Fruit fly (Drosophila melanogaster) whole organism, embryonic: Measurements from ENCODE around the gene bmm.

Source experiments
- CG11398 ChIP-seq: fragments of 200-800 bp; sonication (Bioruptor generic); optimal IDR thresholded peaks from 2 replicates; lab custom pipeline; 2016; ENCODE audit warnings: missing biosample characterization, missing genetic modification characterization
- CG12104 ChIP-seq: fragments of 200-800 bp; sonication (Bioruptor generic); optimal IDR thresholded peaks from 3 replicates; lab custom pipeline; 2016; ENCODE audit warnings: missing biosample characterization, missing genetic modification characterization
- CG14050 ChIP-seq: fragments of 200-800 bp; sonication (Bioruptor generic); IDR thresholded peaks from 3 replicates; pipeline ENCODE4 v1.3.6; 2022; ENCODE audit warnings: missing biosample characterization, missing genetic modification characterization
- CG17612 ChIP-seq: fragments of 200-800 bp; sonication (Bioruptor generic); IDR thresholded peaks from 2 replicates; pipeline ENCODE4 v1.3.6; 2022; ENCODE audit warnings: missing biosample characterization, missing genetic modification characterization
- CG2116 ChIP-seq: fragments of 200-800 bp; sonication (Bioruptor generic); optimal IDR thresholded peaks from 3 replicates; lab custom pipeline; 2018; ENCODE audit warnings: missing biosample characterization, mild to moderate bottlenecking, missing genetic modification characterization
- CG3065 ChIP-seq: fragments of 200-800 bp; sonication (Bioruptor generic); optimal IDR thresholded peaks from 2 replicates; lab custom pipeline; 2016; ENCODE audit warnings: missing biosample characterization, missing genetic modification characterization
- CG31388 ChIP-seq: fragments of 200-800 bp; sonication (Bioruptor generic); optimal IDR thresholded peaks from 2 replicates; lab custom pipeline; 2016; ENCODE audit warnings: missing biosample characterization, missing genetic modification characterization
- CG32767 ChIP-seq: fragments of 200-800 bp; sonication (Bioruptor generic); IDR thresholded peaks from 2 replicates; pipeline ENCODE4 v1.3.6; 2022; ENCODE audit warnings: missing biosample characterization, missing genetic modification characterization
- CG32772 ChIP-seq: fragments of 200-800 bp; sonication (Bioruptor generic); IDR thresholded peaks from 2 replicates; pipeline ENCODE4 v1.3.6; 2022; ENCODE audit warnings: missing biosample characterization, missing genetic modification characterization
- CG34422 ChIP-seq: fragments of 200-800 bp; sonication (Bioruptor generic); IDR thresholded peaks from 3 replicates; pipeline ENCODE4 v1.3.6; 2022; ENCODE audit warnings: missing biosample characterization, missing genetic modification characterization
- CG3995 ChIP-seq: fragments of 200-800 bp; sonication (Bioruptor generic); optimal IDR thresholded peaks from 3 replicates; lab custom pipeline; 2016; ENCODE audit warnings: missing biosample characterization, missing genetic modification characterization
- CG7745 ChIP-seq: fragments of 200-800 bp; sonication (Bioruptor generic); optimal IDR thresholded peaks from 2 replicates; lab custom pipeline; 2018; ENCODE audit warnings: missing biosample characterization, mild to moderate bottlenecking, missing genetic modification characterization, moderate library complexity
- CG7987 ChIP-seq: fragments of 200-800 bp; sonication (Bioruptor generic); optimal IDR thresholded peaks from 2 replicates; lab custom pipeline; 2018; ENCODE audit warnings: missing biosample characterization, mild to moderate bottlenecking, missing genetic modification characterization, moderate library complexity
- CG9932 ChIP-seq: fragments of 200-800 bp; sonication (Bioruptor generic); IDR thresholded peaks from 2 replicates; pipeline ENCODE4 v1.3.6; 2022; ENCODE audit warnings: missing biosample characterization, missing genetic modification characterization
- CoRest ChIP-seq: fragments of 200-800 bp; sonication (Bioruptor generic); optimal IDR thresholded peaks from 3 replicates; lab custom pipeline; 2018; ENCODE audit warnings: missing biosample characterization, mild to moderate bottlenecking, missing genetic modification characterization, moderate library complexity
- CrebB ChIP-seq: fragments of 200-800 bp; sonication (Bioruptor generic); optimal IDR thresholded peaks from 3 replicates; lab custom pipeline; 2018; ENCODE audit warnings: missing biosample characterization, mild to moderate bottlenecking, missing genetic modification characterization
- Dfd ChIP-seq, 2 experiments: fragments of >200 bp; optimal IDR thresholded peaks; 2 replicates each; lab custom pipeline; 2017; ENCODE audit warnings: missing biosample characterization in 2 of 2, missing genetic modification characterization in 2 of 2
- Dip2 ChIP-seq: fragments of 200-800 bp; sonication (Bioruptor generic); IDR thresholded peaks from 2 replicates; pipeline ENCODE4 v1.3.6; 2022; ENCODE audit warnings: missing biosample characterization, missing genetic modification characterization
- Dll ChIP-seq: fragments of 200-800 bp; sonication (Bioruptor generic); IDR thresholded peaks from 4 replicates; pipeline ENCODE4 v1.3.6; 2022; ENCODE audit warnings: missing biosample characterization, missing genetic modification characterization; ENCODE audit not compliant: partially characterized antibody
- Doc3 ChIP-seq: fragments of 200-800 bp; sonication (Bioruptor generic); IDR thresholded peaks from 3 replicates; pipeline ENCODE4 v1.3.6; 2022; ENCODE audit warnings: missing biosample characterization, missing genetic modification characterization; ENCODE audit not compliant: partially characterized antibody
- E2f1 ChIP-seq: fragments of 200-800 bp; sonication (Bioruptor generic); IDR thresholded peaks from 2 replicates; pipeline ENCODE4 v1.3.6; 2022; ENCODE audit warnings: missing biosample characterization, missing genetic modification characterization
- Ets97D ChIP-seq: fragments of 200-800 bp; sonication (Bioruptor generic); optimal IDR thresholded peaks from 3 replicates; lab custom pipeline; 2016; ENCODE audit warnings: missing biosample characterization, missing genetic modification characterization
- Hmr ChIP-seq: fragments of 200-800 bp; sonication (Bioruptor generic); optimal IDR thresholded peaks from 3 replicates; lab custom pipeline; 2017; ENCODE audit warnings: mild to moderate bottlenecking, missing biosample characterization, missing genetic modification reagents, missing genetic modification characterization
- Hr3 ChIP-seq: fragments of 200-800 bp; sonication (Bioruptor generic); optimal IDR thresholded peaks from 3 replicates; lab custom pipeline; 2016; ENCODE audit warnings: missing biosample characterization, missing genetic modification characterization
- Hr51 ChIP-seq, 2 experiments: fragments of 200-800 bp; sonication (Bioruptor generic); optimal IDR thresholded peaks; 2 replicates in 1 of 2; 3 replicates in 1 of 2; lab custom pipeline; 2016 to 2018; ENCODE audit warnings: missing biosample characterization in 2 of 2, missing genetic modification characterization in 2 of 2, mild to moderate bottlenecking in 1 of 2, moderate library complexity in 1 of 2
- Jarid2 ChIP-seq: fragments of 200-800 bp; sonication (Bioruptor generic); optimal IDR thresholded peaks from 3 replicates; lab custom pipeline; 2017; ENCODE audit warnings: mild to moderate bottlenecking, missing biosample characterization, missing genetic modification reagents, missing genetic modification characterization
- Poxn ChIP-seq: fragments of 200-800 bp; sonication (Bioruptor generic); IDR thresholded peaks from 2 replicates; pipeline ENCODE4 v1.3.6; 2022; ENCODE audit warnings: missing biosample characterization, missing genetic modification characterization
- Rfx ChIP-seq: fragments of 200-800 bp; sonication (Bioruptor generic); IDR thresholded peaks from 2 replicates; pipeline ENCODE4 v1.3.6; 2022; ENCODE audit warnings: missing biosample characterization, missing genetic modification characterization
- TFAM ChIP-seq: fragments of 200-800 bp; sonication (Bioruptor generic); optimal IDR thresholded peaks from 2 replicates; lab custom pipeline; 2017; ENCODE audit warnings: missing biosample characterization, missing genetic modification characterization, inconsistent platforms
- Taf1 ChIP-seq: fragments of 200-800 bp; sonication (Bioruptor generic); IDR thresholded peaks from 2 replicates; pipeline ENCODE4 v1.3.6; 2022; ENCODE audit warnings: missing biosample characterization, missing genetic modification characterization
- Vsx1 ChIP-seq: fragments of 200-800 bp; sonication (Bioruptor generic); optimal IDR thresholded peaks from 2 replicates; lab custom pipeline; 2017; ENCODE audit warnings: missing biosample characterization, mild to moderate bottlenecking, missing genetic modification characterization, missing genetic modification reagents
- ap ChIP-seq: fragments of 200-800 bp; sonication (Bioruptor generic); IDR thresholded peaks from 2 replicates; pipeline ENCODE4 v1.3.6; 2022; ENCODE audit warnings: missing biosample characterization, missing genetic modification characterization
- ase ChIP-seq: fragments of 200-800 bp; sonication (Bioruptor generic); IDR thresholded peaks from 3 replicates; pipeline ENCODE4 v1.3.6; 2022; ENCODE audit warnings: missing biosample characterization, missing genetic modification characterization
- emc ChIP-seq: fragments of 200-800 bp; sonication (Bioruptor generic); optimal IDR thresholded peaks from 2 replicates; lab custom pipeline; 2016; ENCODE audit warnings: missing biosample characterization, missing genetic modification characterization
- gfzf ChIP-seq: fragments of 200-800 bp; sonication (Bioruptor generic); optimal IDR thresholded peaks from 2 replicates; lab custom pipeline; 2016; ENCODE audit warnings: missing biosample characterization, mild to moderate bottlenecking, missing genetic modification characterization, moderate library complexity
- grn ChIP-seq: fragments of 200-800 bp; sonication (Bioruptor generic); optimal IDR thresholded peaks from 3 replicates; lab custom pipeline; 2017; ENCODE audit warnings: missing biosample characterization, missing genetic modification characterization
- hbn ChIP-seq: fragments of 200-800 bp; sonication (Bioruptor generic); IDR thresholded peaks from 2 replicates; pipeline ENCODE4 v1.3.6; 2022; ENCODE audit warnings: missing biosample characterization, missing genetic modification characterization; ENCODE audit not compliant: partially characterized antibody
- ind ChIP-seq: fragments of 200-800 bp; sonication (Bioruptor generic); optimal IDR thresholded peaks from 3 replicates; lab custom pipeline; 2016; ENCODE audit warnings: missing biosample characterization, missing genetic modification characterization
- insv ChIP-seq, 2 experiments: fragments of 200-800 bp; sonication (Bioruptor generic); optimal IDR thresholded peaks; 3 replicates each; lab custom pipeline; 2016 to 2018; ENCODE audit warnings: missing biosample characterization in 2 of 2, missing genetic modification characterization in 2 of 2
- kah ChIP-seq: fragments of 200-800 bp; sonication (Bioruptor generic); optimal IDR thresholded peaks from 2 replicates; lab custom pipeline; 2018; ENCODE audit warnings: missing biosample characterization, mild to moderate bottlenecking, missing genetic modification characterization
- klu ChIP-seq: fragments of 200-800 bp; sonication (Bioruptor generic); IDR thresholded peaks from 2 replicates; pipeline ENCODE4 v1.3.6; 2022; ENCODE audit warnings: missing biosample characterization, missing genetic modification characterization
- lmd ChIP-seq: fragments of 200-800 bp; sonication (Bioruptor generic); IDR thresholded peaks from 2 replicates; pipeline ENCODE4 v1.3.6; 2022; ENCODE audit warnings: missing biosample characterization, missing genetic modification characterization
- lola ChIP-seq, 3 experiments: fragments of >200 bp in 2 of 3; fragments of 200-800 bp in 1 of 3; sonication (Bioruptor generic) in 1 of 3; optimal IDR thresholded peaks; 2 replicates each; lab custom pipeline; 2017 to 2019; ENCODE audit warnings: missing biosample characterization in 3 of 3, missing genetic modification characterization in 3 of 3, mild to moderate bottlenecking in 1 of 3, moderate library complexity in 1 of 3
- nau ChIP-seq: fragments of 200-800 bp; sonication (Bioruptor generic); optimal IDR thresholded peaks from 3 replicates; lab custom pipeline; 2017; ENCODE audit warnings: missing biosample characterization, mild to moderate bottlenecking, missing genetic modification characterization, missing genetic modification reagents
- nerfin-2 ChIP-seq: fragments of 200-800 bp; sonication (Bioruptor generic); IDR thresholded peaks from 2 replicates; pipeline ENCODE4 v1.3.6; 2022; ENCODE audit warnings: missing biosample characterization, missing genetic modification characterization; ENCODE audit not compliant: partially characterized antibody
- onecut ChIP-seq: fragments of 200-800 bp; sonication (Bioruptor generic); IDR thresholded peaks from 2 replicates; pipeline ENCODE4 v1.3.6; 2022; ENCODE audit warnings: missing biosample characterization, missing genetic modification characterization
- ranshi ChIP-seq: fragments of 200-800 bp; sonication (Bioruptor generic); IDR thresholded peaks from 2 replicates; pipeline ENCODE4 v1.3.6; 2022; ENCODE audit warnings: missing biosample characterization, missing genetic modification characterization
- scrt ChIP-seq: fragments of 200-800 bp; sonication (Bioruptor generic); optimal IDR thresholded peaks from 2 replicates; lab custom pipeline; 2018; ENCODE audit warnings: missing biosample characterization, mild to moderate bottlenecking, missing genetic modification characterization, moderate library complexity
- sr ChIP-seq: fragments of 200-800 bp; sonication (Bioruptor generic); IDR thresholded peaks from 3 replicates; pipeline ENCODE4 v1.3.6; 2022; ENCODE audit warnings: missing biosample characterization, missing genetic modification characterization
- ssp ChIP-seq: fragments of 200-800 bp; sonication (Bioruptor generic); IDR thresholded peaks from 2 replicates; pipeline ENCODE4 v1.3.6; 2022; ENCODE audit warnings: missing biosample characterization, missing genetic modification characterization
- toy ChIP-seq: fragments of 200-800 bp; sonication (Bioruptor generic); IDR thresholded peaks from 2 replicates; pipeline ENCODE4 v1.3.6; 2022; ENCODE audit warnings: missing biosample characterization, missing genetic modification characterization
- wek ChIP-seq: fragments of 200-800 bp; sonication (Bioruptor generic); optimal IDR thresholded peaks from 3 replicates; lab custom pipeline; 2018; ENCODE audit warnings: missing biosample characterization, mild to moderate bottlenecking, missing genetic modification characterization, moderate library complexity

bmm gene

DNA sequence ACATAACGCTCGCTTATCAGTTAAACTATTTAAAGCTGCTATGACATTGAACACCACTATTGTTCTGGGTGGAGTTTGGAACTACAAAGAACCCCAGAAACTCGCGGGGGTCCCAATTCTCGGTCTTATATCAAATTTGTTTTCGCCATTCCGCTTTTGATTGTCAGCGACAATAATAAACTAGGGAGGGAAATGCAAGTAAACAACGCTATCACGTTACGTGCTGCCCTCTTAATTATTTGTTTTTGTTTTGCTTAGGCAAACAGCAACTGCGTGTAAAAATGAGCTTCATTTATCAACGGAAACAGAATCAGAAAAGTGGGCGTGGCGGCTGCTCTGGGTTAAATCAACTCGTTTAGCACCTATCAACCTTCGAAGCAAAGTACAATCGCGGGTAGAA lies 6.0 kb downstream of the bmm start (continued):
- peak; percentile 9 for TF ChIP-seq CoRest (tag; lab: Kevin White, UChicago)
- no peak for TF ChIP-seq ssp (GFP tag; lab: Robert Waterston, UW)
- TF ChIP-seq Taf1 (GFP tag; lab: Robert Waterston, UW), result no peak
- TF ChIP-seq CG7745, result no peak
- TF ChIP-seq CG3065 (GFP tag; lab: Kevin White, UChicago), result peak; percentile 29
- no peak for TF ChIP-seq Dfd (GFP tag; optimal IDR thresholded peaks at IDR 0.05; lab: Kevin White, UChicago)
- no peak for TF ChIP-seq insv (GFP tag; optimal IDR thresholded peaks at IDR 0.05; lab: Kevin White, UChicago)
- TF ChIP-seq ind (GFP tag; lab: Kevin White, UChicago), result no peak
- no peak for TF ChIP-seq klu (GFP tag; lab: Robert Waterston, UW)
- TF ChIP-seq Hmr (GFP tag; lab: Kevin White, UChicago), result peak; percentile 29
- TF ChIP-seq Ets97D (GFP tag; lab: Kevin White, UChicago), result no peak
- no peak for TF ChIP-seq sr (GFP tag; lab: Robert Waterston, UW)
- no peak for TF ChIP-seq CG3995
- TF ChIP-seq CG14050, result no peak
- no peak for TF ChIP-seq CG12104
- peak; percentile 43 for TF ChIP-seq Vsx1 (GFP tag; lab: Kevin White, UChicago)
- TF ChIP-seq CG17612, result no peak
- TF ChIP-seq grn, result no peak
- no peak for TF ChIP-seq E2f1 (GFP tag; lab: Robert Waterston, UW)
- no peak for TF ChIP-seq hbn
- no peak for TF ChIP-seq TFAM (GFP tag; lab: Kevin White, UChicago)
- TF ChIP-seq lola (GFP tag; optimal IDR thresholded peaks at IDR 0.05; lab: Kevin White, UChicago), result peak in 1 of 3 experiments; percentile 29
- TF ChIP-seq kah (GFP tag; lab: Kevin White, UChicago), result peak; percentile 39
- TF ChIP-seq CrebB, result peak; percentile 70
- no peak for TF ChIP-seq ase (GFP tag; lab: Robert Waterston, UW)
- no peak for TF ChIP-seq Jarid2 (GFP tag; lab: Kevin White, UChicago)
- TF ChIP-seq scrt (GFP tag; lab: Kevin White, UChicago), result no peak
- TF ChIP-seq Dip2, result no peak
- no peak for TF ChIP-seq Hr3 (GFP tag; lab: Kevin White, UChicago)
- TF ChIP-seq toy (GFP tag; lab: Robert Waterston, UW), result no peak
- no peak for TF ChIP-seq CG9932 (GFP tag; lab: Robert Waterston, UW)
- peak; percentile 11 for TF ChIP-seq CG11398 (GFP tag; lab: Kevin White, UChicago)
- no peak for TF ChIP-seq gfzf (GFP tag; lab: Kevin White, UChicago)
- no peak for TF ChIP-seq CG32772
- no peak for TF ChIP-seq emc (GFP tag; lab: Kevin White, UChicago)
- TF ChIP-seq Hr51 (GFP tag; optimal IDR thresholded peaks at IDR 0.05; lab: Kevin White, UChicago), result no peak
- TF ChIP-seq Dll (GFP tag; lab: Robert Waterston, UW), result no peak
- TF ChIP-seq Doc3, result no peak
- no peak for TF ChIP-seq CG31388 (GFP tag; lab: Kevin White, UChicago)
- TF ChIP-seq ranshi (GFP tag; lab: Robert Waterston, UW), result peak; percentile 21; the same call in 1 of the 2 replicates
- peak; percentile 22 for TF ChIP-seq CG2116 (GFP tag; lab: Kevin White, UChicago)
- peak; percentile 13; the same call in 1 of the 2 replicates for TF ChIP-seq Rfx (GFP tag; lab: Robert Waterston, UW)
- TF ChIP-seq CG7987, result peak; percentile 75
- no peak for TF ChIP-seq lmd (GFP tag; lab: Robert Waterston, UW)
- TF ChIP-seq CG32767 (GFP tag; lab: Robert Waterston, UW), result no peak
- TF ChIP-seq ap, result 0 out of 2 replicates have a peak, but pooled peaks have one; percentile 10
- TF ChIP-seq Poxn (GFP tag; lab: Robert Waterston, UW), result no peak
- TF ChIP-seq onecut, result peak; percentile 48
- no peak for TF ChIP-seq nerfin-2 (GFP tag; lab: Robert Waterston, UW)
- peak; percentile 69 for TF ChIP-seq wek (GFP tag; lab: Kevin White, UChicago)
- no peak for TF ChIP-seq CG34422 (GFP tag; lab: Robert Waterston, UW)
- no peak for TF ChIP-seq nau
